Fruit fly (Drosophila melanogaster): Measurements from ENCODE around the gene CG17239.

Gene CG17239

dm6 chr2L:2202853-2203717 is 49.1 kb downstream of the CG17239 start:
- TF ChIP-seq cic (GFP tag; optimal IDR thresholded peaks at IDR 0.05), result peak; percentile 95
- TF ChIP-seq CG1620 (GFP tag; optimal IDR thresholded peaks at IDR 0.05), result peak; percentile 1
- TF ChIP-seq CG12768 (GFP tag; optimal IDR thresholded peaks at IDR 0.05), result peak; percentile 70
- TF ChIP-seq CG7045 (GFP tag; optimal IDR thresholded peaks at IDR 0.05), result peak; percentile 67
- peak; percentile 1 for TF ChIP-seq CG33017 (tag; optimal IDR thresholded peaks at IDR 0.05)
- TF ChIP-seq CG11617 (GFP tag; optimal IDR thresholded peaks at IDR 0.05), result peak; percentile 37
- TF ChIP-seq Crg-1 (GFP tag; optimal IDR thresholded peaks at IDR 0.05), result peak; percentile 49
- peak; percentile 88 for TF ChIP-seq Mnt (GFP tag; optimal IDR thresholded peaks at IDR 0.05)
- peak; percentile 99 for TF ChIP-seq pad (GFP tag; optimal IDR thresholded peaks at IDR 0.05)
- TF ChIP-seq toe (GFP tag; optimal IDR thresholded peaks at IDR 0.05), result peak; percentile 26
- TF ChIP-seq CG7101 (tag; optimal IDR thresholded peaks at IDR 0.05), result no peak
- TF ChIP-seq Clk (GFP tag; optimal IDR thresholded peaks at IDR 0.05), result peak; percentile 22
- no peak for TF ChIP-seq CG5204 (GFP tag; optimal IDR thresholded peaks at IDR 0.05)
- peak; percentile 82 for TF ChIP-seq tj (GFP tag; optimal IDR thresholded peaks at IDR 0.05)
- peak; percentile 68 for TF ChIP-seq bab1 (GFP tag; optimal IDR thresholded peaks at IDR 0.05)
- TF ChIP-seq cnc (optimal IDR thresholded peaks at IDR 0.05), result no peak
- TF ChIP-seq CG14711 (tag; optimal IDR thresholded peaks at IDR 0.05), result no peak
- no peak for TF ChIP-seq Hr96 (GFP tag; optimal IDR thresholded peaks at IDR 0.05)
- TF ChIP-seq kay (GFP tag; ENCODE audit: borderline replicate concordance), result peak; percentile 98
- TF ChIP-seq ovo (GFP tag; optimal IDR thresholded peaks at IDR 0.05), result peak; percentile 32

- TF ChIP-seq toe (GFP tag; optimal IDR thresholded peaks at IDR 0.05) (peak; percentile 99), Clk (GFP tag; optimal IDR thresholded peaks at IDR 0.05) (peak; percentile 99), CG1620 (GFP tag; optimal IDR thresholded peaks at IDR 0.05) (peak; percentile 99), Mnt (GFP tag; optimal IDR thresholded peaks at IDR 0.05) (peak; percentile 96), CG33017 (tag; optimal IDR thresholded peaks at IDR 0.05) (peak; percentile 100), tj (GFP tag; optimal IDR thresholded peaks at IDR 0.05) (peak; percentile 100), CG11617 (GFP tag; optimal IDR thresholded peaks at IDR 0.05) (peak; percentile 100), CG7045 (GFP tag; optimal IDR thresholded peaks at IDR 0.05) (peak; percentile 99), Crg-1 (GFP tag; optimal IDR thresholded peaks at IDR 0.05) (peak; percentile 99), bab1 (GFP tag; optimal IDR thresholded peaks at IDR 0.05) (peak; percentile 100), cic (GFP tag; optimal IDR thresholded peaks at IDR 0.05) (peak; percentile 95), CG12768 (GFP tag; optimal IDR thresholded peaks at IDR 0.05) (peak; percentile 100), CG5204 (GFP tag; optimal IDR thresholded peaks at IDR 0.05) (peak; percentile 100), Hr96 (GFP tag; optimal IDR thresholded peaks at IDR 0.05) (peak; percentile 99), CG14711 (tag; optimal IDR thresholded peaks at IDR 0.05) (peak; percentile 99), pad (GFP tag; optimal IDR thresholded peaks at IDR 0.05) (peak; percentile 89), kay (GFP tag; ENCODE audit: borderline replicate concordance) (peak; percentile 97), ovo (GFP tag; optimal IDR thresholded peaks at IDR 0.05) (peak; percentile 88), CG7101 (tag; optimal IDR thresholded peaks at IDR 0.05) (peak; percentile 100), cnc (optimal IDR thresholded peaks at IDR 0.05) (no peak)
Measured at dm6 chr2L:2202018-2202852, 49.9 kb downstream of the CG17239 start.
